Worm (Caenorhabditis elegans) whole organism, L4 larva: ENCODE measurements around the gene F54A3.6.

Experiments used
- F10B5.3 ChIP-seq: sonication (generic microtip); optimal IDR thresholded peaks from 2 replicates; lab custom pipeline; 2016; ENCODE audit warnings: mild to moderate bottlenecking, missing genetic modification characterization, missing compliant biosample characterization
- Y105C5A.15 ChIP-seq: fragments of 200-800 bp; sonication (Bioruptor generic); IDR thresholded peaks from 2 replicates; pipeline ENCODE4 v1.3.6; 2022; ENCODE audit warnings: missing genetic modification characterization, missing compliant biosample characterization
- Y48G9A.11 ChIP-seq: fragments of 200-800 bp; sonication (Bioruptor generic); IDR thresholded peaks from 2 replicates; pipeline ENCODE4 v1.3.6; 2022; ENCODE audit warnings: missing genetic modification reagents, missing genetic modification characterization, missing compliant biosample characterization
- ZK337.2 ChIP-seq: fragments of 200-800 bp; sonication (Bioruptor generic); IDR thresholded peaks from 2 replicates; pipeline ENCODE4 v1.3.6; 2022; ENCODE audit warnings: missing genetic modification reagents, missing genetic modification characterization, missing compliant biosample characterization
- ZK546.5 ChIP-seq, 2 experiments: sonication (generic microtip); optimal IDR thresholded peaks; 2 replicates each; lab custom pipeline; 2017; ENCODE audit warnings: missing biosample characterization in 2 of 2, missing genetic modification characterization in 2 of 2
- aha-1 ChIP-seq: fragments of 150-350 bp; peaks from one replicate; lab custom pipeline; 2014; ENCODE audit warnings: missing biosample characterization, missing genetic modification characterization
- arid-1 ChIP-seq: fragments of 200-800 bp; sonication (Bioruptor generic); conservative IDR thresholded peaks from 2 replicates; pipeline ENCODE4 v1.3.6; 2022; ENCODE audit warnings: missing genetic modification reagents, missing genetic modification characterization, missing compliant biosample characterization
- ceh-20 ChIP-seq: fragments of 200-800 bp; sonication (Bioruptor generic); IDR thresholded peaks from 2 replicates; pipeline ENCODE4 v1.3.6; 2022; ENCODE audit warnings: missing genetic modification reagents, missing genetic modification characterization, missing compliant biosample characterization
- ceh-32 ChIP-seq: sonication (generic microtip); optimal IDR thresholded peaks from 2 replicates; lab custom pipeline; 2016; ENCODE audit warnings: mild to moderate bottlenecking, missing genetic modification characterization, missing compliant biosample characterization; ENCODE audit not compliant: poor library complexity
- cey-2 ChIP-seq: sonication (generic microtip); optimal IDR thresholded peaks from 3 replicates; lab custom pipeline; 2017; ENCODE audit warnings: missing genetic modification characterization, mild to moderate bottlenecking, missing compliant biosample characterization, antibody characterized with exemption, borderline replicate concordance; ENCODE audit not compliant: insufficient read depth
- dmd-6 ChIP-seq: fragments of 200-800 bp; sonication (Bioruptor generic); IDR thresholded peaks from 2 replicates; pipeline ENCODE4 v1.3.6; 2022; ENCODE audit warnings: missing genetic modification reagents, missing genetic modification characterization, missing compliant biosample characterization
- dve-1 ChIP-seq: sonication (generic microtip); optimal IDR thresholded peaks from 2 replicates; lab custom pipeline; 2017; ENCODE audit warnings: antibody characterized with exemption, mild to moderate bottlenecking, missing genetic modification characterization, missing compliant biosample characterization; ENCODE audit not compliant: insufficient read depth
- egl-27 ChIP-seq: sonication (generic microtip); optimal IDR thresholded peaks from 3 replicates; lab custom pipeline; 2017; ENCODE audit warnings: missing biosample characterization, missing genetic modification reagents, missing genetic modification characterization
- fkh-10 ChIP-seq: fragments of 150-350 bp; optimal IDR thresholded peaks from 2 replicates; lab custom pipeline; 2014; ENCODE audit warnings: missing biosample characterization, missing genetic modification reagents, missing genetic modification characterization
- fos-1 ChIP-seq: fragments of 150-350 bp; optimal IDR thresholded peaks from 2 replicates; lab custom pipeline; 2014; ENCODE audit warnings: missing biosample characterization, missing genetic modification characterization
- hif-1 ChIP-seq, 2 experiments: sonication (generic microtip); optimal IDR thresholded peaks; 2 replicates each; lab custom pipeline; 2016 to 2017; ENCODE audit warnings: missing compliant biosample characterization in 2 of 2, missing genetic modification characterization in 2 of 2, missing genetic modification reagents in 2 of 2, missing genotype in 2 of 2, mild to moderate bottlenecking in 1 of 2
- hlh-30 ChIP-seq: sonication (generic microtip); optimal IDR thresholded peaks from 2 replicates; lab custom pipeline; 2017; ENCODE audit warnings: antibody characterized with exemption, mild to moderate bottlenecking, missing genetic modification characterization, missing compliant biosample characterization; ENCODE audit not compliant: insufficient read depth
- lin-1 ChIP-seq: fragments of 200-800 bp; sonication (Bioruptor generic); IDR thresholded peaks from 2 replicates; pipeline ENCODE4 v1.3.6; 2022; ENCODE audit warnings: missing genetic modification reagents, missing genetic modification characterization, missing compliant biosample characterization
- lsy-2 ChIP-seq, 2 experiments: fragments of 150-350 bp in 1 of 2; sonication (generic microtip) in 1 of 2; optimal IDR thresholded peaks; 2 replicates each; lab custom pipeline; 2014 to 2017; ENCODE audit warnings: missing biosample characterization in 2 of 2, missing genetic modification characterization in 2 of 2
- mdl-1 ChIP-seq, 2 experiments: fragments of 150-350 bp in 1 of 2; sonication (generic microtip) in 1 of 2; optimal IDR thresholded peaks; 2 replicates each; lab custom pipeline; 2014 to 2017; ENCODE audit warnings: missing biosample characterization in 2 of 2, missing genetic modification characterization in 2 of 2
- mes-2 ChIP-seq: sonication (generic microtip); optimal IDR thresholded peaks from 2 replicates; lab custom pipeline; 2016; ENCODE audit warnings: missing genotype, mild to moderate bottlenecking, missing genetic modification characterization, missing compliant biosample characterization; ENCODE audit not compliant: poor library complexity, severe bottlenecking
- mxl-2 ChIP-seq: fragments of 200-800 bp; sonication (Bioruptor generic); conservative IDR thresholded peaks from 2 replicates; pipeline ENCODE4 v1.3.6; 2022; ENCODE audit warnings: missing genetic modification reagents, missing genetic modification characterization, missing compliant biosample characterization
- nhr-10 ChIP-seq: fragments of 150-350 bp; optimal IDR thresholded peaks from 2 replicates; lab custom pipeline; 2014; ENCODE audit warnings: missing biosample characterization, missing genetic modification characterization
- nhr-102 ChIP-seq: sonication (generic microtip); optimal IDR thresholded peaks from 2 replicates; lab custom pipeline; 2016; ENCODE audit warnings: mild to moderate bottlenecking, missing genetic modification characterization, moderate library complexity, missing compliant biosample characterization
- nhr-111 ChIP-seq: fragments of 200-800 bp; sonication (Bioruptor generic); optimal IDR thresholded peaks from 2 replicates; lab custom pipeline; 2018; ENCODE audit warnings: mild to moderate bottlenecking, missing genetic modification characterization, missing compliant biosample characterization
- nhr-237 ChIP-seq: sonication (generic microtip); optimal IDR thresholded peaks from 2 replicates; lab custom pipeline; 2017; ENCODE audit warnings: missing biosample characterization, missing genetic modification characterization
- nhr-28 ChIP-seq: fragments of 150-350 bp; optimal IDR thresholded peaks from 2 replicates; lab custom pipeline; 2014; ENCODE audit warnings: missing biosample characterization, missing genetic modification characterization
- nhr-41 ChIP-seq: fragments of 200-800 bp; sonication (Bioruptor generic); IDR thresholded peaks from 2 replicates; pipeline ENCODE4 v1.3.6; 2022; ENCODE audit warnings: missing genetic modification reagents, missing genetic modification characterization, missing compliant biosample characterization
- nhr-42 ChIP-seq: fragments of 200-800 bp; sonication (Bioruptor generic); IDR thresholded peaks from 2 replicates; pipeline ENCODE4 v1.3.6; 2022; ENCODE audit warnings: missing genetic modification characterization, missing compliant biosample characterization
- nhr-48 ChIP-seq: sonication (generic microtip); optimal IDR thresholded peaks from 2 replicates; lab custom pipeline; 2016; ENCODE audit warnings: mild to moderate bottlenecking, missing genetic modification characterization, missing compliant biosample characterization
- nhr-6 ChIP-seq: fragments of 150-350 bp; optimal IDR thresholded peaks from 2 replicates; lab custom pipeline; 2014; ENCODE audit warnings: missing biosample characterization, missing genetic modification characterization
- nhr-76 ChIP-seq: fragments of 150-350 bp; optimal IDR thresholded peaks from 2 replicates; lab custom pipeline; 2014; ENCODE audit warnings: missing biosample characterization, missing genetic modification characterization
- nhr-77 ChIP-seq: fragments of 150-350 bp; optimal IDR thresholded peaks from 2 replicates; lab custom pipeline; 2014; ENCODE audit warnings: missing biosample characterization, missing genetic modification characterization
- pqm-1 ChIP-seq: sonication (generic microtip); optimal IDR thresholded peaks from 2 replicates; lab custom pipeline; 2017; ENCODE audit warnings: missing biosample characterization, missing genetic modification characterization
- rbr-2 ChIP-seq: sonication (generic microtip); optimal IDR thresholded peaks from 2 replicates; lab custom pipeline; 2016; ENCODE audit warnings: missing genotype, missing genetic modification characterization, missing compliant biosample characterization
- saeg-2 ChIP-seq: fragments of 200-800 bp; sonication (Bioruptor generic); IDR thresholded peaks from 2 replicates; pipeline ENCODE4 v1.3.6; 2022; ENCODE audit warnings: missing genetic modification reagents, missing genetic modification characterization, missing compliant biosample characterization
- spr-1 ChIP-seq: sonication (generic microtip); optimal IDR thresholded peaks from 2 replicates; lab custom pipeline; 2016; ENCODE audit warnings: mild to moderate bottlenecking, missing genetic modification characterization, missing compliant biosample characterization
- spr-3 ChIP-seq: fragments of 200-800 bp; sonication (Bioruptor generic); optimal IDR thresholded peaks from 2 replicates; lab custom pipeline; 2018; ENCODE audit warnings: mild to moderate bottlenecking, missing genetic modification characterization, missing compliant biosample characterization
- tag-97 ChIP-seq: fragments of 200-800 bp; sonication (Bioruptor generic); IDR thresholded peaks from 2 replicates; pipeline ENCODE4 v1.3.6; 2022; ENCODE audit warnings: missing genetic modification characterization, missing compliant biosample characterization
- unc-130 ChIP-seq: sonication (generic microtip); optimal IDR thresholded peaks from 2 replicates; lab custom pipeline; 2016; ENCODE audit warnings: missing genetic modification reagents, missing genetic modification characterization, missing compliant biosample characterization
- unc-62 ChIP-seq, 3 experiments: fragments of 150-350 bp in 1 of 3; sonication (generic microtip); optimal IDR thresholded peaks in 2 of 3; peaks in 1 of 3; 1 replicate in 1 of 3; 2 replicates in 2 of 3; lab custom pipeline; 2014 to 2017; ENCODE audit warnings: missing biosample characterization in 3 of 3, missing genetic modification characterization in 3 of 3, missing genetic modification reagents in 3 of 3, missing genotype in 1 of 3
- zip-11 ChIP-seq: fragments of 200-800 bp; sonication (Bioruptor generic); IDR thresholded peaks from 2 replicates; pipeline ENCODE4 v1.3.6; 2022; ENCODE audit warnings: missing genetic modification characterization, missing compliant biosample characterization
- zip-2 ChIP-seq: fragments of 150-350 bp; optimal IDR thresholded peaks from 2 replicates; lab custom pipeline; 2014; ENCODE audit warnings: missing biosample characterization, missing genetic modification characterization

F54A3.6 gene

DNA sequence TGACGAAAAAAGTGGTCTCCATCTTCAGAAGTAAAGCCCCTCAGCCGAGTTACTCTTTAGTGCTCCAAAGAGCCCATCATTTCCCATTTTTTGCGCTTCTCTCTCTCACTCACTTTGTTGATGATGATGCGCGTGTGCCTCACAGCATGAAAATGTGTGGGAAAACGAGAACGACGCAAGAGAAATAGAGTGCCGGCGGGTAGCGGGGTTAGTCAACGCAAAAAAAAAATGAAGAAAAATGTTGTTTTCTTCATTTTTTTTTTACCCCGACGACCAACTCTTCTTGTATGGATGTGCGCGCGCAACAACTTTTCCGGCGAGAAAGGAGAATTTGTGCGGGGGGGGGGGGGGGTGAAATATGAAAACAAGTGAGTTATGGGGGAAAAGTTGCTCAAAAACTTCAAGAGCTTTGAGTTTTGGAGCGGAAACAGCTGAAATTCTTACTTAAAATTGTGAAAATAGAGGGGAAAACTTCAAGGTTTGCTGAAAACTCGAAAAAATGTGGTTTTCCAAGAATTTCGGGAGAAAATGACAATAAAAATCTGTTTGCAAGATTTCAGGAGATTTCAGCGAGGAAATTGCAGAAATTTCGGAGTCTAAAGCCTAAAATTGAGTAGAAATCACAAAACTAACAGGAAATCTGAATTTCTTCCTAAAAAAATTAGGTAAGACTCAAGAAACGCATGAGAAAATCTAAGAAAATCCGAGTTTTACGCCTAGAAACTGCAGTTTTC, 34.5 kb downstream of the F54A3.6 start, which contains the start of gene C33C12.1:
C33C12.1 (plus strand) TSS at position 684 of the 734 bp plus-strand sequence.
- TF ChIP-seq saeg-2 (GFP tag; lab: Robert Waterston, UW): no peak
- TF ChIP-seq fkh-10 (GFP tag; lab: Kevin White, UChicago): peak; percentile 55
- peak in 1 of 2 experiments; percentile 13 for TF ChIP-seq mdl-1 (tag; optimal IDR thresholded peaks at IDR 0.05; lab: Kevin White, UChicago)
- TF ChIP-seq mes-2 (tag; lab: Kevin White, UChicago): peak; percentile 30
- TF ChIP-seq hlh-30 (tag; lab: Kevin White, UChicago): peak; percentile 16
- TF ChIP-seq nhr-76 (tag; lab: Kevin White, UChicago): no peak
- TF ChIP-seq zip-2 (tag; lab: Kevin White, UChicago): no peak
- no peak for TF ChIP-seq Y48G9A.11 (GFP tag; lab: Robert Waterston, UW)
- TF ChIP-seq hif-1 (tag; optimal IDR thresholded peaks at IDR 0.05; lab: Kevin White, UChicago): no peak
- TF ChIP-seq aha-1 (tag; lab: Kevin White, UChicago): peak; percentile 64
- peak in 1 of 2 experiments; percentile 24 for TF ChIP-seq lsy-2 (tag; optimal IDR thresholded peaks at IDR 0.05; lab: Kevin White, UChicago)

ce11 chrII:2196742-2197141, 35.5 kb downstream of the F54A3.6 start:
- TF ChIP-seq cey-2 (tag; lab: Kevin White, UChicago) (no peak), spr-1 (tag; lab: Kevin White, UChicago) (no peak), rbr-2 (tag; lab: Kevin White, UChicago) (no peak), spr-3 (no peak), fos-1 (tag; lab: Kevin White, UChicago) (no peak), nhr-237 (tag; lab: Kevin White, UChicago) (no peak), F10B5.3 (tag; lab: Kevin White, UChicago) (no peak), arid-1 (no peak), nhr-111 (no peak), fkh-10 (GFP tag; lab: Kevin White, UChicago) (no peak), nhr-102 (tag; lab: Kevin White, UChicago) (no peak), unc-62 (GFP tag; optimal IDR thresholded peaks at IDR 0.05 in 1 of 2; lab: Kevin White, UChicago) (peak in 1 of 2 experiments; percentile 98), unc-62 (tag; optimal IDR thresholded peaks at IDR 0.05; lab: Kevin White, UChicago) (no peak), mes-2 (tag; lab: Kevin White, UChicago) (no peak), ceh-20 (GFP tag; lab: Robert Waterston, UW) (0 out of 2 replicates have a peak, but pooled peaks have one; percentile 14), lsy-2 (tag; optimal IDR thresholded peaks at IDR 0.05; lab: Kevin White, UChicago) (no peak), Y105C5A.15 (no peak)
- TF ChIP-seq, all 104 proteins: peak for 2

- TF ChIP-seq nhr-41: no peak
- TF ChIP-seq nhr-77: no peak
- no peak for TF ChIP-seq nhr-48 (tag; lab: Kevin White, UChicago)
- TF ChIP-seq dmd-6 (GFP tag; lab: Robert Waterston, UW): no peak
- peak; percentile 82 for TF ChIP-seq nhr-28 (tag; lab: Kevin White, UChicago)
- peak in 1 of 2 experiments; percentile 67 for TF ChIP-seq lsy-2 (tag; optimal IDR thresholded peaks at IDR 0.05; lab: Kevin White, UChicago)
- no peak for TF ChIP-seq mxl-2 (GFP tag; lab: Robert Waterston, UW)
- TF ChIP-seq zip-11 (GFP tag; lab: Robert Waterston, UW): no peak
- TF ChIP-seq ceh-32 (tag; lab: Kevin White, UChicago): no peak
- TF ChIP-seq unc-130 (GFP tag; lab: Kevin White, UChicago): no peak
- TF ChIP-seq fos-1 (tag; lab: Kevin White, UChicago): no peak
- no peak for TF ChIP-seq ZK546.5 (tag; optimal IDR thresholded peaks at IDR 0.05; lab: Kevin White, UChicago)
- TF ChIP-seq saeg-2 (GFP tag; lab: Robert Waterston, UW): no peak
- no peak for TF ChIP-seq lin-1 (GFP tag; lab: Robert Waterston, UW)
- TF ChIP-seq egl-27 (tag; lab: Kevin White, UChicago): no peak
- no peak for TF ChIP-seq tag-97 (GFP tag; lab: Robert Waterston, UW)
- no peak for TF ChIP-seq nhr-42 (GFP tag; lab: Robert Waterston, UW)
- no peak for TF ChIP-seq pqm-1
- TF ChIP-seq Y105C5A.15: no peak
- no peak for TF ChIP-seq Y48G9A.11 (GFP tag; lab: Robert Waterston, UW)
- TF ChIP-seq nhr-6 (tag; lab: Kevin White, UChicago): peak; percentile 66
- peak; percentile 48 for TF ChIP-seq dve-1 (tag; lab: Kevin White, UChicago)
- TF ChIP-seq ceh-20 (GFP tag; lab: Robert Waterston, UW): no peak
- no peak for TF ChIP-seq nhr-10
- no peak for TF ChIP-seq ZK337.2 (GFP tag; lab: Robert Waterston, UW)
- TF ChIP-seq cey-2 (tag; lab: Kevin White, UChicago): no peak
Observed at ce11 chrII:2195541-2195940, 36.7 kb downstream of the F54A3.6 start.
